Worm (Caenorhabditis elegans): ENCODE results near the gene unc-8.

DNA sequence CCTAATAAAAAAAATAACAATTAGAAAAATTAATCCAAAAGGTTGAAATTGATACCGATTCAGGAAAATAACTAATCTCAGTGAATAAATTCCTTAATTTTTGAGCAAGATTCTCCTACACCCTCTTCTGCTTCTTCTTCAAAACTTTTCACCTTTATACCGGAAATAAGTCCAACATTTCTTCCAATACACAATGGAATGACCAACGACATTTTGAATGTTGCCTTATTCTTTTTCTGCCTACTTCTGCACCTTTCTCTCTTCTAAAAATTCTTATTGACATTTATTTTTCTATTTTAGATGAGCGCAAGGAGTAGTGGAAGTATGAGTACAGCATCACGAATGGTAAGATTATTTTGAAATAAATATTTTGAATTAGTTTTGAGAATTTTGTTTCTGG is at the start of gene unc-8:
- TF ChIP-seq sea-2 (GFP tag; IDR thresholded peaks at IDR 0.05) (no peak), ets-4 (GFP tag; optimal IDR thresholded peaks at IDR 0.05) (no peak), unc-130 (GFP tag; optimal IDR thresholded peaks at IDR 0.05) (no peak), hmg-20 (GFP tag; IDR thresholded peaks at IDR 0.05) (no peak), Y53G8AR.9 (GFP tag; conservative IDR thresholded peaks at IDR 0.05) (no peak), zfh-2 (GFP tag; conservative IDR thresholded peaks at IDR 0.05) (no peak), unc-62 (GFP tag; optimal IDR thresholded peaks at IDR 0.05) (no peak), nfya-1 (tag; optimal IDR thresholded peaks at IDR 0.05; ENCODE audit: borderline replicate concordance, insufficient read depth) (no peak), F23B12.7 (tag; optimal IDR thresholded peaks at IDR 0.05; ENCODE audit: insufficient read depth) (no peak), efl-1 (GFP tag; optimal IDR thresholded peaks at IDR 0.05) (no peak), F49E8.2 (tag; optimal IDR thresholded peaks at IDR 0.05; ENCODE audit: insufficient read depth) (no peak)
